Fruit fly (Drosophila melanogaster) whole organism, prepupa: ENCODE data around the gene Capr.

Source experiments
- Blimp-1 ChIP-seq: fragments of 200-800 bp; sonication (Bioruptor generic); optimal IDR thresholded peaks from 3 replicates; lab custom pipeline; 2017; ENCODE audit warnings: missing biosample characterization, missing genetic modification characterization, mild to moderate bottlenecking, moderate library complexity, missing genetic modification reagents
- CG10669 ChIP-seq: fragments of 200-800 bp; sonication (Bioruptor generic); optimal IDR thresholded peaks from 3 replicates; lab custom pipeline; 2018; ENCODE audit warnings: missing biosample characterization, mild to moderate bottlenecking, missing genetic modification characterization, moderate library complexity
- CG11294 ChIP-seq: fragments of 200-800 bp; sonication (Bioruptor generic); IDR thresholded peaks from 2 replicates; pipeline ENCODE4 v1.3.6; 2022; ENCODE audit warnings: missing biosample characterization, missing genetic modification characterization
- CG11902 ChIP-seq: fragments of 200-800 bp; sonication (Bioruptor generic); optimal IDR thresholded peaks from 3 replicates; lab custom pipeline; 2016; ENCODE audit warnings: missing biosample characterization, missing genetic modification characterization
- CG15336 ChIP-seq: fragments of 200-800 bp; sonication (Bioruptor generic); IDR thresholded peaks from 2 replicates; pipeline ENCODE4 v1.3.6; 2022; ENCODE audit warnings: missing biosample characterization, missing genetic modification characterization
- CG1621 ChIP-seq: fragments of 200-800 bp; sonication (Bioruptor generic); optimal IDR thresholded peaks from 3 replicates; lab custom pipeline; 2018; ENCODE audit warnings: missing biosample characterization, mild to moderate bottlenecking, missing genetic modification characterization
- CG3032 ChIP-seq: fragments of 200-800 bp; optimal IDR thresholded peaks from 2 replicates; lab custom pipeline; 2019; ENCODE audit warnings: missing biosample characterization, mild to moderate bottlenecking, missing genetic modification characterization, moderate library complexity
- CG31627 ChIP-seq: fragments of 200-800 bp; sonication (Bioruptor generic); optimal IDR thresholded peaks from 3 replicates; lab custom pipeline; 2016; ENCODE audit warnings: missing biosample characterization, missing genetic modification characterization
- CG32006 ChIP-seq: fragments of 200-800 bp; sonication (Bioruptor generic); optimal IDR thresholded peaks from 3 replicates; lab custom pipeline; 2017; ENCODE audit warnings: missing biosample characterization, mild to moderate bottlenecking, missing genetic modification characterization
- CG34406 ChIP-seq: fragments of 200-800 bp; sonication (Bioruptor generic); optimal IDR thresholded peaks from 3 replicates; lab custom pipeline; 2016; ENCODE audit warnings: missing biosample characterization, missing genetic modification characterization
- CG3919 ChIP-seq: fragments of 200-800 bp; sonication (Bioruptor generic); optimal IDR thresholded peaks from 3 replicates; lab custom pipeline; 2016; ENCODE audit warnings: missing biosample characterization, missing genetic modification characterization
- CG4318 ChIP-seq: fragments of 200-800 bp; sonication (Bioruptor generic); optimal IDR thresholded peaks from 3 replicates; lab custom pipeline; 2017; ENCODE audit warnings: missing biosample characterization, mild to moderate bottlenecking, missing genetic modification characterization
- CG6163 ChIP-seq: fragments of 200-800 bp; sonication (Bioruptor generic); IDR thresholded peaks from 3 replicates; pipeline ENCODE4 v1.3.6; 2022; ENCODE audit warnings: missing biosample characterization, missing genetic modification characterization
- CG6276 ChIP-seq: fragments of 200-800 bp; sonication (Bioruptor generic); optimal IDR thresholded peaks from 2 replicates; lab custom pipeline; 2017; ENCODE audit warnings: missing biosample characterization, mild to moderate bottlenecking, missing genetic modification characterization
- CG6792 ChIP-seq: fragments of 200-800 bp; sonication (Bioruptor generic); optimal IDR thresholded peaks from 3 replicates; lab custom pipeline; 2016; ENCODE audit warnings: missing biosample characterization, missing genetic modification characterization
- CG6808 ChIP-seq: fragments of 200-800 bp; sonication (Bioruptor generic); optimal IDR thresholded peaks from 3 replicates; lab custom pipeline; 2017; ENCODE audit warnings: missing biosample characterization, missing genetic modification characterization, mild to moderate bottlenecking, moderate library complexity, missing genetic modification reagents
- CG6854 ChIP-seq: fragments of 200-800 bp; sonication (Bioruptor generic); optimal IDR thresholded peaks from 2 replicates; lab custom pipeline; 2017; ENCODE audit warnings: missing biosample characterization, mild to moderate bottlenecking, missing genetic modification characterization
- CG7368 ChIP-seq: fragments of 200-800 bp; sonication (Bioruptor generic); optimal IDR thresholded peaks from 3 replicates; lab custom pipeline; 2016; ENCODE audit warnings: missing biosample characterization, missing genetic modification characterization
- CG8119 ChIP-seq: fragments of 200-800 bp; sonication (Bioruptor generic); IDR thresholded peaks from 3 replicates; pipeline ENCODE4 v1.3.6; 2022; ENCODE audit warnings: missing biosample characterization, missing genetic modification characterization
- CG8319 ChIP-seq: fragments of 200-800 bp; sonication (Bioruptor generic); optimal IDR thresholded peaks from 3 replicates; lab custom pipeline; 2016; ENCODE audit warnings: missing biosample characterization, missing genetic modification characterization
- CG8632 ChIP-seq: fragments of 200-800 bp; sonication (Bioruptor generic); optimal IDR thresholded peaks from 3 replicates; lab custom pipeline; 2016; ENCODE audit warnings: missing biosample characterization, missing genetic modification characterization
- Eip75B ChIP-seq: fragments of 200-800 bp; sonication (Bioruptor generic); optimal IDR thresholded peaks from 3 replicates; lab custom pipeline; 2016; ENCODE audit warnings: missing biosample characterization, missing genetic modification characterization
- Eip78C ChIP-seq: fragments of 200-800 bp; sonication (Bioruptor generic); peaks from one replicate; lab custom pipeline; 2016; ENCODE audit warnings: missing biosample characterization, missing genetic modification characterization
- Gug ChIP-seq: fragments of 200-800 bp; sonication (Bioruptor generic); IDR thresholded peaks from 2 replicates; pipeline ENCODE4 v1.3.6; 2022; ENCODE audit warnings: missing biosample characterization, missing genetic modification characterization
- Hr4 ChIP-seq: fragments of 200-800 bp; sonication (Bioruptor generic); optimal IDR thresholded peaks from 3 replicates; lab custom pipeline; 2016; ENCODE audit warnings: missing biosample characterization, missing genetic modification characterization
- Lpt ChIP-seq: fragments of 200-800 bp; sonication (Bioruptor generic); optimal IDR thresholded peaks from 3 replicates; lab custom pipeline; 2016; ENCODE audit warnings: missing biosample characterization, missing genetic modification characterization
- Sox14 ChIP-seq: fragments of 200-800 bp; sonication (Bioruptor generic); optimal IDR thresholded peaks from 3 replicates; lab custom pipeline; 2016; ENCODE audit warnings: missing biosample characterization, missing genetic modification characterization
- Sox15 ChIP-seq: fragments of 200-800 bp; sonication (Bioruptor generic); optimal IDR thresholded peaks from 3 replicates; lab custom pipeline; 2016; ENCODE audit warnings: missing biosample characterization, missing genetic modification characterization
- achi ChIP-seq: fragments of 200-800 bp; sonication (Bioruptor generic); optimal IDR thresholded peaks from 3 replicates; lab custom pipeline; 2016; ENCODE audit warnings: missing biosample characterization, missing genetic modification characterization
- acj6 ChIP-seq: fragments of 200-800 bp; sonication (Bioruptor generic); optimal IDR thresholded peaks from 3 replicates; lab custom pipeline; 2016; ENCODE audit warnings: missing biosample characterization, missing genetic modification characterization
- cyc ChIP-seq: fragments of 200-800 bp; sonication (Bioruptor generic); optimal IDR thresholded peaks from 3 replicates; lab custom pipeline; 2016; ENCODE audit warnings: missing biosample characterization, missing genetic modification characterization
- dac ChIP-seq: fragments of 200-800 bp; sonication (Bioruptor generic); optimal IDR thresholded peaks from 2 replicates; lab custom pipeline; 2017; ENCODE audit warnings: missing biosample characterization, mild to moderate bottlenecking, missing genetic modification characterization
- dsx ChIP-seq: fragments of 200-800 bp; optimal IDR thresholded peaks from 3 replicates; lab custom pipeline; 2019; ENCODE audit warnings: missing biosample characterization, mild to moderate bottlenecking, missing genetic modification characterization, moderate library complexity; ENCODE audit not compliant: poor library complexity, severe bottlenecking
- eg ChIP-seq: fragments of 200-800 bp; sonication (Bioruptor generic); IDR thresholded peaks from 3 replicates; pipeline ENCODE4 v1.3.6; 2022; ENCODE audit warnings: missing biosample characterization, missing genetic modification characterization
- esn ChIP-seq: fragments of 200-800 bp; sonication (Bioruptor generic); optimal IDR thresholded peaks from 2 replicates; lab custom pipeline; 2016; ENCODE audit warnings: missing biosample characterization, mild to moderate bottlenecking, missing genetic modification characterization, moderate library complexity
- fd85E ChIP-seq: fragments of 200-800 bp; sonication (Bioruptor generic); optimal IDR thresholded peaks from 3 replicates; lab custom pipeline; 2016; ENCODE audit warnings: missing biosample characterization, missing genetic modification characterization
- net ChIP-seq: fragments of 200-800 bp; sonication (Bioruptor generic); optimal IDR thresholded peaks from 3 replicates; lab custom pipeline; 2016; ENCODE audit warnings: missing biosample characterization, missing genetic modification characterization
- salr ChIP-seq, 2 experiments: fragments of 200-800 bp; sonication (Bioruptor generic); optimal IDR thresholded peaks; 3 replicates each; lab custom pipeline; 2016 to 2018; ENCODE audit warnings: missing biosample characterization in 2 of 2, missing genetic modification characterization in 2 of 2, mild to moderate bottlenecking in 1 of 2
- spab ChIP-seq: fragments of 200-800 bp; sonication (Bioruptor generic); optimal IDR thresholded peaks from 2 replicates; lab custom pipeline; 2017; ENCODE audit warnings: missing biosample characterization, mild to moderate bottlenecking, missing genetic modification characterization, missing genetic modification reagents
- ss ChIP-seq, 2 experiments: fragments of 200-800 bp; sonication (Bioruptor generic); optimal IDR thresholded peaks; 2 replicates in 1 of 2; 3 replicates in 1 of 2; lab custom pipeline; 2017 to 2018; ENCODE audit warnings: mild to moderate bottlenecking in 2 of 2, missing biosample characterization in 2 of 2, missing genetic modification characterization in 2 of 2, moderate library complexity in 1 of 2
- svp ChIP-seq: fragments of 200-800 bp; sonication (Bioruptor generic); peaks from one replicate; lab custom pipeline; 2016; ENCODE audit warnings: missing biosample characterization, missing genetic modification characterization
- topi ChIP-seq: fragments of 200-800 bp; sonication (Bioruptor generic); optimal IDR thresholded peaks from 3 replicates; lab custom pipeline; 2016; ENCODE audit warnings: missing biosample characterization, missing genetic modification characterization

The Capr gene

dm6 chr3L:18629874-18630273, 43.2 kb downstream of the Capr start:
- TF ChIP-seq CG34406 (GFP tag; lab: Kevin White, UChicago), result no peak
- TF ChIP-seq CG3032 (tag; lab: Kevin White, UChicago), result no peak
- no peak for TF ChIP-seq CG1621 (tag; lab: Kevin White, UChicago)
- no peak for TF ChIP-seq CG6854 (GFP tag; lab: Kevin White, UChicago)
- TF ChIP-seq CG6163 (GFP tag; lab: Robert Waterston, UW), result no peak
- TF ChIP-seq Sox15, result no peak
- no peak for TF ChIP-seq topi
- TF ChIP-seq Eip75B, result no peak
- no peak for TF ChIP-seq CG3919 (GFP tag; lab: Kevin White, UChicago)
- no peak for TF ChIP-seq achi (GFP tag; lab: Kevin White, UChicago)
- no peak for TF ChIP-seq CG11294 (GFP tag; lab: Robert Waterston, UW)
- TF ChIP-seq CG8632 (GFP tag; lab: Kevin White, UChicago), result no peak
- TF ChIP-seq Lpt (GFP tag; lab: Kevin White, UChicago), result no peak
- no peak for TF ChIP-seq CG4318 (GFP tag; lab: Kevin White, UChicago)
- TF ChIP-seq, all 60 proteins: peak for 0

- TF ChIP-seq CG6276 (GFP tag; lab: Kevin White, UChicago), result peak; percentile 6
- no peak for TF ChIP-seq esn
- TF ChIP-seq eg, result 0 out of 3 replicates have a peak, but pooled peaks have one; percentile 15
Observed at dm6 chr3L:18628458-18628857, 44.7 kb downstream of the Capr start.

dm6 chr3L:18627657-18628455, 45.3 kb downstream of the Capr start:
- TF ChIP-seq CG32006 (peak; percentile 82), CG34406 (GFP tag; lab: Kevin White, UChicago) (no peak), CG1621 (tag; lab: Kevin White, UChicago) (peak; percentile 1), CG6808 (GFP tag; lab: Kevin White, UChicago) (peak; percentile 15), CG4318 (GFP tag; lab: Kevin White, UChicago) (peak; percentile 51), Eip78C (peak; percentile 67), Hr4 (GFP tag; lab: Kevin White, UChicago) (peak; percentile 51), dac (GFP tag; lab: Kevin White, UChicago) (peak; percentile 26), salr (GFP tag; optimal IDR thresholded peaks at IDR 0.05; lab: Kevin White, UChicago) (peak in 1 of 2 experiments; percentile 68), CG8319 (GFP tag; lab: Kevin White, UChicago) (no peak), CG3919 (GFP tag; lab: Kevin White, UChicago) (no peak), CG8119 (GFP tag; lab: Robert Waterston, UW) (peak; percentile 68; the same call in 2 of the 3 replicates), CG6792 (GFP tag; lab: Kevin White, UChicago) (no peak), CG15336 (GFP tag; lab: Robert Waterston, UW) (peak; percentile 26; the same call in 1 of the 2 replicates), dsx (GFP tag; lab: Kevin White, UChicago) (peak; percentile 36), ss (GFP tag; optimal IDR thresholded peaks at IDR 0.05; lab: Kevin White, UChicago) (peak; percentile 58 to 69), CG6163 (GFP tag; lab: Robert Waterston, UW) (0 out of 3 replicates have a peak, but pooled peaks have one; percentile 16), Blimp-1 (GFP tag; lab: Kevin White, UChicago) (no peak), CG6276 (GFP tag; lab: Kevin White, UChicago) (peak; percentile 74), svp (GFP tag; lab: Kevin White, UChicago) (peak; percentile 30)

DNA sequence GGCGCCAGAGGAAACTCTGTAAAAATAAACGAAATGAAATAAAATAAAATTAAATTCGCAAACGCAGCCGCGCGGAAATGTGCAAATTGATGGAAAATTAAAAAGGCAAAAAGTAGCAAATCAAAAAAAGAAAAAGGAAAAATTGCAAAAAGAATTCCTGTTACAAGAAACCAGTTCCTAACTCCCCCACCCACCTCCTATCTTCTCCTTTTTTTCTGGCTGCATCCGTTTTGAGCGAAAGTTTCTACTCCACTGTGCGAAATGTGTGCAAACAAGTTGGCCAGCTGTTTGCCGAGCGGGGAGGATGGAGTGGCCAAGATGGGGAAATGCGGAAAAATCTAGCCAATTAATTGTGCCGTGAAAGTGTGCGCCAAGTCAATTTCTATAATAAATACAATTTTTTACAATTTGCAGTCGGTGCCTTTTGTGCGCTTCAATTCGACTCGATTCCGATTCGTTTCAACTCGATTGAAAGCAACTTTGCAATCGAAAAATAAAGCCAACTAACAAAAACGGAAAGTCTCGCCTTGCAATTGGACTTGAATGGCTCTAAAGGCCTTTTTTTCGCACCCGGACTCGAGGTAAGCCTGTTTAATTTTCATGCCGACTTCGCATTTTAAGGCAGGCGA, 46.6 kb downstream of the Capr start:
- TF ChIP-seq net (GFP tag; lab: Kevin White, UChicago), result peak; percentile 22
- TF ChIP-seq spab (GFP tag; lab: Kevin White, UChicago), result no peak
- TF ChIP-seq CG3919 (GFP tag; lab: Kevin White, UChicago), result peak; percentile 23
- peak; percentile 20 for TF ChIP-seq CG34406 (GFP tag; lab: Kevin White, UChicago)
- peak; percentile 61 for TF ChIP-seq CG32006
- peak; percentile 17 for TF ChIP-seq Hr4 (GFP tag; lab: Kevin White, UChicago)
- peak; percentile 3 for TF ChIP-seq acj6 (GFP tag; lab: Kevin White, UChicago)
- TF ChIP-seq CG8119 (GFP tag; lab: Robert Waterston, UW), result peak; percentile 58; the same call in 2 of the 3 replicates
- TF ChIP-seq cyc (GFP tag; lab: Kevin White, UChicago), result no peak
- TF ChIP-seq CG7368, result no peak
- no peak for TF ChIP-seq CG8632 (GFP tag; lab: Kevin White, UChicago)
- no peak for TF ChIP-seq fd85E (GFP tag; lab: Kevin White, UChicago)
- no peak for TF ChIP-seq Sox14 (GFP tag; lab: Kevin White, UChicago)
- no peak for TF ChIP-seq Gug (GFP tag; lab: Robert Waterston, UW)
- TF ChIP-seq CG31627, result no peak
- no peak for TF ChIP-seq CG1621 (tag; lab: Kevin White, UChicago)
- no peak for TF ChIP-seq CG6854 (GFP tag; lab: Kevin White, UChicago)
- no peak for TF ChIP-seq Sox15
- TF ChIP-seq CG11902, result no peak
- TF ChIP-seq CG10669 (GFP tag; lab: Kevin White, UChicago), result no peak
